Fruit fly (Drosophila melanogaster): Measurements from ENCODE around the gene CG42846.

dm6 chr3L:232267-232666 is 863 bp upstream of the CG42846 start, which contains the start of gene CG34454:
- TF ChIP-seq Dll (optimal IDR thresholded peaks at IDR 0.05) (no peak), psq (optimal IDR thresholded peaks at IDR 0.05) (no peak), usp (GFP tag; optimal IDR thresholded peaks at IDR 0.05) (no peak), pan (optimal IDR thresholded peaks at IDR 0.05) (no peak)

All from whole organism.